Worm (Caenorhabditis elegans) whole organism, midembryonic: ENCODE data around the gene ZC449.4.

Experiments used
- T22C8.4 ChIP-seq: fragments of 200-800 bp; sonication (Bioruptor generic); IDR thresholded peaks from 2 replicates; pipeline ENCODE4 v1.3.6; 2022; ENCODE audit warnings: missing genetic modification characterization, missing compliant biosample characterization
- cog-1 ChIP-seq: sonication (generic microtip); optimal IDR thresholded peaks from 2 replicates; lab custom pipeline; 2016; ENCODE audit warnings: missing genetic modification characterization, missing compliant biosample characterization
- flt-1 ChIP-seq: fragments of 200-800 bp; sonication (Bioruptor generic); IDR thresholded peaks from 2 replicates; pipeline ENCODE4 v1.3.6; 2022; ENCODE audit warnings: missing genetic modification characterization, missing compliant biosample characterization
- klf-2 ChIP-seq: fragments of 200-800 bp; sonication (Bioruptor generic); conservative IDR thresholded peaks from 2 replicates; pipeline ENCODE4 v1.3.6; 2022; ENCODE audit warnings: missing genetic modification reagents, missing genetic modification characterization, missing compliant biosample characterization
- med-1 ChIP-seq: sonication (generic microtip); optimal IDR thresholded peaks from 2 replicates; lab custom pipeline; 2017; ENCODE audit warnings: missing genetic modification characterization, mild to moderate bottlenecking, missing compliant biosample characterization, antibody characterized with exemption, missing genetic modification reagents; ENCODE audit not compliant: insufficient read depth
- ref-1 ChIP-seq: fragments of 200-800 bp; sonication (Bioruptor generic); conservative IDR thresholded peaks from 2 replicates; pipeline ENCODE4 v1.3.6; 2022; ENCODE audit warnings: missing genetic modification reagents, missing genetic modification characterization, missing compliant biosample characterization
- tab-1 ChIP-seq: fragments of 200-800 bp; sonication (Bioruptor generic); IDR thresholded peaks from 2 replicates; pipeline ENCODE4 v1.3.6; 2022; ENCODE audit warnings: missing genetic modification characterization, missing compliant biosample characterization
- ztf-23 ChIP-seq: fragments of 200-800 bp; sonication (Bioruptor generic); IDR thresholded peaks from 2 replicates; pipeline ENCODE4 v1.3.6; 2022; ENCODE audit warnings: missing genetic modification reagents, missing genetic modification characterization, missing compliant biosample characterization
- ztf-29 ChIP-seq: fragments of 200-800 bp; sonication (Bioruptor generic); IDR thresholded peaks from 2 replicates; pipeline ENCODE4 v1.3.6; 2022; ENCODE audit warnings: missing genetic modification reagents, missing genetic modification characterization, missing compliant biosample characterization

ce11 chrX:5038812-5039211, 5.0 kb upstream of the ZC449.4 start:
- TF ChIP-seq T22C8.4 (no peak), ztf-29 (GFP tag; lab: Robert Waterston, UW) (no peak), ztf-23 (GFP tag; lab: Robert Waterston, UW) (no peak), klf-2 (GFP tag; lab: Robert Waterston, UW) (no peak), ref-1 (no peak), cog-1 (tag; lab: Kevin White, UChicago) (no peak), flt-1 (GFP tag; lab: Robert Waterston, UW) (no peak), med-1 (GFP tag; lab: Kevin White, UChicago) (no peak), tab-1 (no peak)
